Worm (Caenorhabditis elegans) whole organism, L1 larva: ENCODE results near the gene cht-1.

ENCODE experiments used
- C04F5.9 ChIP-seq: sonication (generic microtip); optimal IDR thresholded peaks from 2 replicates; lab custom pipeline; 2016; ENCODE audit warnings: missing genetic modification characterization, missing compliant biosample characterization
- C16A3.4 ChIP-seq: fragments of 150-350 bp; optimal IDR thresholded peaks from 2 replicates; lab custom pipeline; 2014; ENCODE audit warnings: missing biosample characterization, missing genetic modification characterization
- C34B4.2 ChIP-seq: sonication (generic microtip); optimal IDR thresholded peaks from 2 replicates; lab custom pipeline; 2017; ENCODE audit warnings: mild to moderate bottlenecking, missing genetic modification characterization, missing compliant biosample characterization
- F16B12.6 ChIP-seq: fragments of 150-350 bp; optimal IDR thresholded peaks from 2 replicates; lab custom pipeline; 2014; ENCODE audit warnings: missing biosample characterization, missing genetic modification characterization
- Y116A8C.19 ChIP-seq: sonication (generic microtip); optimal IDR thresholded peaks from 2 replicates; lab custom pipeline; 2016; ENCODE audit warnings: missing compliant biosample characterization, missing genetic modification characterization, borderline replicate concordance
- aha-1 ChIP-seq: fragments of 150-350 bp; optimal IDR thresholded peaks from 2 replicates; lab custom pipeline; 2014; ENCODE audit warnings: missing biosample characterization, missing genetic modification characterization
- alr-1 ChIP-seq: fragments of 200-800 bp; sonication (Bioruptor generic); optimal IDR thresholded peaks from 2 replicates; lab custom pipeline; 2018; ENCODE audit warnings: borderline replicate concordance, mild to moderate bottlenecking, missing genetic modification characterization, missing compliant biosample characterization
- aly-2 ChIP-seq: fragments of 150-350 bp; optimal IDR thresholded peaks from 2 replicates; lab custom pipeline; 2014; ENCODE audit warnings: missing biosample characterization, missing genetic modification characterization
- ama-1 ChIP-seq: fragments of 150-350 bp; optimal IDR thresholded peaks from 2 replicates; lab custom pipeline; 2014
- blmp-1 ChIP-seq: fragments of 150-350 bp; optimal IDR thresholded peaks from 2 replicates; lab custom pipeline; 2014; ENCODE audit warnings: missing biosample characterization, missing genetic modification characterization
- ceh-63 ChIP-seq: fragments of 200-800 bp; sonication (Bioruptor generic); optimal IDR thresholded peaks from 2 replicates; lab custom pipeline; 2018; ENCODE audit warnings: mild to moderate bottlenecking, missing genetic modification characterization, missing compliant biosample characterization
- ceh-8 ChIP-seq: fragments of 200-800 bp; sonication (Bioruptor generic); optimal IDR thresholded peaks from 2 replicates; lab custom pipeline; 2018; ENCODE audit warnings: mild to moderate bottlenecking, missing genetic modification characterization, moderate library complexity, missing compliant biosample characterization
- ceh-82 ChIP-seq, 3 experiments: fragments of 150-350 bp in 1 of 3; sonication (generic microtip) in 2 of 3; optimal IDR thresholded peaks; 2 replicates each; lab custom pipeline; 2014 to 2017; ENCODE audit warnings: missing biosample characterization in 3 of 3, missing genetic modification characterization in 3 of 3
- ceh-88 ChIP-seq: fragments of 200-800 bp; sonication (Bioruptor generic); IDR thresholded peaks from 2 replicates; pipeline ENCODE4 v1.3.6; 2022; ENCODE audit warnings: missing genetic modification characterization, missing compliant biosample characterization
- ceh-90 ChIP-seq: sonication (generic microtip); optimal IDR thresholded peaks from 2 replicates; lab custom pipeline; 2016; ENCODE audit warnings: missing genetic modification characterization, missing compliant biosample characterization
- dpl-1 ChIP-seq, 3 experiments: fragments of 150-350 bp in 2 of 3; sonication (generic microtip) in 1 of 3; optimal IDR thresholded peaks; 2 replicates each; lab custom pipeline; 2014 to 2017; ENCODE audit warnings: missing biosample characterization in 3 of 3, missing genetic modification characterization in 3 of 3, missing genetic modification reagents in 3 of 3
- dsc-1 ChIP-seq: sonication (generic microtip); optimal IDR thresholded peaks from 2 replicates; lab custom pipeline; 2016; ENCODE audit warnings: mild to moderate bottlenecking, missing genetic modification characterization, missing compliant biosample characterization
- egl-13 ChIP-seq: sonication (generic microtip); optimal IDR thresholded peaks from 2 replicates; lab custom pipeline; 2016; ENCODE audit warnings: missing genotype, missing genetic modification reagents, missing genetic modification characterization, missing compliant biosample characterization
- egl-27 ChIP-seq, 2 experiments: fragments of 150-350 bp in 1 of 2; sonication (generic microtip); optimal IDR thresholded peaks; 3 replicates each; lab custom pipeline; 2017 to 2018; ENCODE audit warnings: missing biosample characterization in 2 of 2, missing genetic modification characterization in 2 of 2, missing genetic modification reagents in 2 of 2
- elt-2 ChIP-seq: sonication (generic microtip); optimal IDR thresholded peaks from 2 replicates; lab custom pipeline; 2016; ENCODE audit warnings: missing genetic modification characterization, mild to moderate bottlenecking, inconsistent platforms, missing compliant biosample characterization, missing genetic modification reagents
- fkh-4 ChIP-seq: sonication (generic microtip); optimal IDR thresholded peaks from 2 replicates; lab custom pipeline; 2016; ENCODE audit warnings: missing compliant biosample characterization, missing genetic modification characterization, borderline replicate concordance
- fos-1 ChIP-seq: fragments of 150-350 bp; optimal IDR thresholded peaks from 2 replicates; lab custom pipeline; 2014; ENCODE audit warnings: missing biosample characterization, missing genetic modification characterization
- grh-1 ChIP-seq: fragments of 200-800 bp; sonication (Bioruptor generic); IDR thresholded peaks from 2 replicates; pipeline ENCODE4 v1.3.6; 2022; ENCODE audit warnings: missing genetic modification reagents, missing genetic modification characterization, missing compliant biosample characterization
- hlh-17 ChIP-seq: fragments of 200-800 bp; sonication (Bioruptor generic); optimal IDR thresholded peaks from 2 replicates; lab custom pipeline; 2018; ENCODE audit warnings: missing genetic modification characterization, mild to moderate bottlenecking, missing compliant biosample characterization, moderate library complexity, borderline replicate concordance
- hlh-4 ChIP-seq: sonication (generic microtip); optimal IDR thresholded peaks from 2 replicates; lab custom pipeline; 2016; ENCODE audit warnings: mild to moderate bottlenecking, missing genetic modification characterization, missing compliant biosample characterization
- irx-1 ChIP-seq: sonication (generic microtip); optimal IDR thresholded peaks from 2 replicates; lab custom pipeline; 2016; ENCODE audit warnings: missing genetic modification characterization, missing compliant biosample characterization
- jun-1 ChIP-seq: fragments of 150-350 bp; optimal IDR thresholded peaks from 2 replicates; lab custom pipeline; 2014; ENCODE audit warnings: missing biosample characterization, missing genetic modification reagents, missing genetic modification characterization
- lin-15B ChIP-seq: fragments of 150-350 bp; sonication (generic microtip); optimal IDR thresholded peaks from 3 replicates; lab custom pipeline; 2014; ENCODE audit warnings: missing biosample characterization, missing genetic modification characterization
- lin-35 ChIP-seq, 2 experiments: fragments of 150-350 bp; optimal IDR thresholded peaks; 2 replicates each; lab custom pipeline; 2014; ENCODE audit warnings: missing biosample characterization in 2 of 2, missing genetic modification characterization in 2 of 2, missing genetic modification reagents in 2 of 2
- lir-3 ChIP-seq: sonication (generic microtip); optimal IDR thresholded peaks from 2 replicates; lab custom pipeline; 2016; ENCODE audit warnings: mild to moderate bottlenecking, missing genetic modification characterization, moderate library complexity, missing compliant biosample characterization; ENCODE audit not compliant: poor library complexity
- lsy-2 ChIP-seq, 2 experiments: fragments of 150-350 bp; optimal IDR thresholded peaks; 2 replicates each; lab custom pipeline; 2014; ENCODE audit warnings: missing biosample characterization in 2 of 2, missing genetic modification characterization in 2 of 2
- mdl-1 ChIP-seq, 2 experiments: fragments of 150-350 bp; optimal IDR thresholded peaks; 2 replicates each; lab custom pipeline; 2014 to 2017; ENCODE audit warnings: missing biosample characterization in 2 of 2, missing genetic modification characterization in 2 of 2, inconsistent platforms in 1 of 2
- mep-1 ChIP-seq: fragments of 150-350 bp; optimal IDR thresholded peaks from 2 replicates; lab custom pipeline; 2014; ENCODE audit warnings: missing biosample characterization, missing genetic modification characterization
- nhr-19 ChIP-seq: fragments of 200-800 bp; sonication (Bioruptor generic); conservative IDR thresholded peaks from 2 replicates; pipeline ENCODE4 v1.3.6; 2022; ENCODE audit warnings: missing genetic modification characterization, missing compliant biosample characterization
- nhr-20 ChIP-seq: sonication (generic microtip); optimal IDR thresholded peaks from 2 replicates; lab custom pipeline; 2016; ENCODE audit warnings: mild to moderate bottlenecking, missing genetic modification characterization, missing compliant biosample characterization
- nhr-237 ChIP-seq: fragments of 150-350 bp; optimal IDR thresholded peaks from 2 replicates; lab custom pipeline; 2014; ENCODE audit warnings: missing biosample characterization, missing genetic modification characterization
- nhr-47 ChIP-seq: sonication (generic microtip); optimal IDR thresholded peaks from 2 replicates; lab custom pipeline; 2016; ENCODE audit warnings: mild to moderate bottlenecking, missing genetic modification characterization, moderate library complexity, missing compliant biosample characterization
- nhr-76 ChIP-seq: sonication (generic microtip); optimal IDR thresholded peaks from 2 replicates; lab custom pipeline; 2017; ENCODE audit warnings: missing biosample characterization, missing genetic modification characterization
- nhr-84 ChIP-seq: sonication (generic microtip); optimal IDR thresholded peaks from 2 replicates; lab custom pipeline; 2017; ENCODE audit warnings: missing biosample characterization, missing genetic modification characterization
- nhr-85 ChIP-seq: sonication (generic microtip); peaks from one replicate; lab custom pipeline; 2016; ENCODE audit warnings: missing genetic modification characterization, inconsistent platforms, missing compliant biosample characterization
- nhr-90 ChIP-seq: sonication (generic microtip); optimal IDR thresholded peaks from 2 replicates; lab custom pipeline; 2016; ENCODE audit warnings: mild to moderate bottlenecking, missing genetic modification characterization, missing compliant biosample characterization; ENCODE audit not compliant: poor library complexity
- pag-3 ChIP-seq: sonication (generic microtip); optimal IDR thresholded peaks from 2 replicates; lab custom pipeline; 2017; ENCODE audit warnings: missing genetic modification characterization, mild to moderate bottlenecking, missing compliant biosample characterization, antibody characterized with exemption, borderline replicate concordance; ENCODE audit not compliant: insufficient read depth
- pax-3 ChIP-seq: fragments of 200-800 bp; sonication (Bioruptor generic); optimal IDR thresholded peaks from 2 replicates; lab custom pipeline; 2018; ENCODE audit warnings: mild to moderate bottlenecking, missing genetic modification characterization, moderate library complexity, missing compliant biosample characterization
- rnt-1 ChIP-seq: sonication (generic microtip); optimal IDR thresholded peaks from 2 replicates; lab custom pipeline; 2016; ENCODE audit warnings: mild to moderate bottlenecking, missing genetic modification characterization, moderate library complexity, missing compliant biosample characterization
- snu-23 ChIP-seq: sonication (generic microtip); optimal IDR thresholded peaks from 2 replicates; lab custom pipeline; 2016; ENCODE audit warnings: missing genetic modification characterization, missing compliant biosample characterization
- swsn-7 ChIP-seq: sonication (generic microtip); optimal IDR thresholded peaks from 2 replicates; lab custom pipeline; 2016; ENCODE audit warnings: missing genetic modification characterization, missing compliant biosample characterization
- tbx-2 ChIP-seq: sonication (generic microtip); optimal IDR thresholded peaks from 2 replicates; lab custom pipeline; 2016; ENCODE audit warnings: missing genetic modification characterization, missing compliant biosample characterization
- unc-62 ChIP-seq: fragments of 150-350 bp; optimal IDR thresholded peaks from 2 replicates; lab custom pipeline; 2014; ENCODE audit warnings: missing biosample characterization, missing genetic modification reagents, missing genetic modification characterization
- unc-98 ChIP-seq: fragments of 200-800 bp; sonication (Bioruptor generic); IDR thresholded peaks from 2 replicates; pipeline ENCODE4 v1.3.6; 2022; ENCODE audit warnings: missing genetic modification characterization, missing compliant biosample characterization
- vab-15 ChIP-seq: sonication (generic microtip); optimal IDR thresholded peaks from 2 replicates; lab custom pipeline; 2017; ENCODE audit warnings: missing genotype, mild to moderate bottlenecking, missing genetic modification characterization, missing compliant biosample characterization
- zag-1 ChIP-seq: fragments of 150-350 bp; optimal IDR thresholded peaks from 2 replicates; lab custom pipeline; 2014; ENCODE audit warnings: missing biosample characterization, missing genetic modification characterization
- zip-4 ChIP-seq: fragments of 200-800 bp; sonication (Bioruptor generic); optimal IDR thresholded peaks from 2 replicates; lab custom pipeline; 2018; ENCODE audit warnings: mild to moderate bottlenecking, missing genetic modification characterization, moderate library complexity, missing compliant biosample characterization
- ztf-4 ChIP-seq: fragments of 150-350 bp; optimal IDR thresholded peaks from 2 replicates; lab custom pipeline; 2014; ENCODE audit warnings: missing biosample characterization, missing genetic modification characterization

cht-1 gene

DNA sequence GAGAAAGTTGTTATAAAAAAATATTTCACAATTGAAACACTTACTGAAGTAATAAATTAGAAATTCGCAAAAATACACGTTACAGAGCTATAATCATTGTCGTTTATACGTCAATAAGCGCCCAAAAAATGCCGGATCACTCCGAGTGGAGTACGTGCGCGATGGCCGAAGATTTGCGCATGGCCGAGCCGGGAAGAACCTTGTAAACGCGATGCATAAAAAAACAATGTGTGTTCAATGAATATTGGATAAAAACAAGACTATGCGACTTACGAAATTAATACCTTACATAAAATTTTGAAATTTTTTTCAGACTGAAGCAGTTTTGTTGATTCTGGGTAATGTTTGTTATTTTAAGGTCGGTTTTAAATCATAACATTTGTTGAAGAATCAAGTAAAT is 20.7 kb downstream of the cht-1 start, which contains the start of gene sorf-1 (continued):
- TF ChIP-seq snu-23 (GFP tag; lab: Kevin White, UChicago) (peak; percentile 59), grh-1 (GFP tag; lab: Robert Waterston, UW) (no peak), nhr-76 (tag; lab: Kevin White, UChicago) (no peak), egl-27 (tag; optimal IDR thresholded peaks at IDR 0.05; lab: Kevin White, UChicago) (no peak), jun-1 (tag; lab: Kevin White, UChicago) (no peak), swsn-7 (tag; lab: Kevin White, UChicago) (peak; percentile 54), pag-3 (tag; lab: Kevin White, UChicago) (no peak), mdl-1 (tag; optimal IDR thresholded peaks at IDR 0.05; lab: Kevin White, UChicago) (no peak), ceh-82 (tag; optimal IDR thresholded peaks at IDR 0.05; lab: Kevin White, UChicago) (no peak), lir-3 (tag; lab: Kevin White, UChicago) (peak; percentile 77), lin-35 (GFP tag; optimal IDR thresholded peaks at IDR 0.05; lab: Kevin White, UChicago) (no peak), unc-98 (no peak), aha-1 (no peak), ceh-90 (tag; lab: Kevin White, UChicago) (peak; percentile 47), nhr-90 (tag; lab: Kevin White, UChicago) (peak; percentile 46), nhr-20 (tag; lab: Kevin White, UChicago) (peak; percentile 49), egl-13 (peak; percentile 11), lin-15B (tag; lab: Kevin White, UChicago) (no peak), nhr-84 (no peak), C04F5.9 (tag; lab: Kevin White, UChicago) (peak; percentile 18), nhr-237 (tag; lab: Kevin White, UChicago) (no peak), ztf-4 (tag; lab: Kevin White, UChicago) (no peak), elt-2 (tag; lab: Kevin White, UChicago) (no peak), pax-3 (no peak), hlh-4 (tag; lab: Kevin White, UChicago) (no peak), dsc-1 (tag; lab: Kevin White, UChicago) (peak; percentile 63), zag-1 (tag; lab: Kevin White, UChicago) (no peak), vab-15 (tag; lab: Kevin White, UChicago) (peak; percentile 17), ceh-88 (GFP tag; lab: Robert Waterston, UW) (no peak), aly-2 (tag; lab: Kevin White, UChicago) (no peak), hlh-17 (GFP tag; lab: Kevin White, UChicago) (no peak), lsy-2 (tag; optimal IDR thresholded peaks at IDR 0.05; lab: Kevin White, UChicago) (peak in 1 of 2 experiments; percentile 23), mep-1 (tag; lab: Kevin White, UChicago) (no peak), C34B4.2 (no peak), unc-62 (no peak), ceh-8 (GFP tag; lab: Kevin White, UChicago) (no peak), ama-1 (lab: Kevin White, UChicago) (no peak), blmp-1 (tag; lab: Kevin White, UChicago) (peak; percentile 28), fkh-4 (peak; percentile 52), fos-1 (no peak), F16B12.6 (no peak), ceh-63 (GFP tag; lab: Kevin White, UChicago) (no peak), alr-1 (tag; lab: Kevin White, UChicago) (no peak), nhr-47 (tag; lab: Kevin White, UChicago) (peak; percentile 58), zip-4 (GFP tag; lab: Kevin White, UChicago) (no peak), rnt-1 (peak; percentile 95), tbx-2 (tag; lab: Kevin White, UChicago) (peak; percentile 56), C16A3.4 (tag; lab: Kevin White, UChicago) (peak; percentile 30), dpl-1 (GFP tag; optimal IDR thresholded peaks at IDR 0.05; lab: Kevin White, UChicago) (peak in 2 of 3 experiments; percentile 22 to 46), nhr-85 (tag; lab: Kevin White, UChicago) (peak; percentile 80), nhr-19 (GFP tag; lab: Robert Waterston, UW) (peak; percentile 41), Y116A8C.19 (tag; lab: Kevin White, UChicago) (no peak), irx-1 (peak; percentile 18)
